Worm (Caenorhabditis elegans) whole organism, L3 larva: ENCODE measurements around the gene lin-3.

Experiments used
- R02D3.7 ChIP-seq: fragments of 150-350 bp; optimal IDR thresholded peaks from 2 replicates; lab custom pipeline; 2014; ENCODE audit warnings: missing biosample characterization, missing genetic modification characterization
- ZK546.5 ChIP-seq: sonication (generic microtip); optimal IDR thresholded peaks from 2 replicates; lab custom pipeline; 2017; ENCODE audit warnings: missing biosample characterization, missing genetic modification characterization
- ceh-16 ChIP-seq: sonication (generic microtip); optimal IDR thresholded peaks from 2 replicates; lab custom pipeline; 2017; ENCODE audit warnings: missing biosample characterization, missing genetic modification characterization
- ceh-28 ChIP-seq: fragments of 150-350 bp; optimal IDR thresholded peaks from 2 replicates; lab custom pipeline; 2014; ENCODE audit warnings: missing biosample characterization, missing genetic modification reagents, missing genetic modification characterization
- ceh-82 ChIP-seq: fragments of 150-350 bp; optimal IDR thresholded peaks from 2 replicates; lab custom pipeline; 2014; ENCODE audit warnings: missing biosample characterization, missing genetic modification characterization
- ceh-9 ChIP-seq: sonication (generic microtip); optimal IDR thresholded peaks from 2 replicates; lab custom pipeline; 2018; ENCODE audit warnings: missing biosample characterization, missing genetic modification characterization
- daf-12 ChIP-seq: fragments of 150-350 bp; optimal IDR thresholded peaks from 2 replicates; lab custom pipeline; 2014; ENCODE audit warnings: missing biosample characterization, missing genetic modification reagents, missing genetic modification characterization
- egl-27 ChIP-seq: sonication (generic microtip); optimal IDR thresholded peaks from 4 replicates; lab custom pipeline; 2017; ENCODE audit warnings: missing biosample characterization, missing genetic modification reagents, missing genetic modification characterization
- elt-1 ChIP-seq: fragments of 150-350 bp; optimal IDR thresholded peaks from 2 replicates; lab custom pipeline; 2014; ENCODE audit warnings: missing biosample characterization, missing genetic modification characterization
- elt-3 ChIP-seq, 3 experiments: fragments of 150-350 bp in 1 of 3; sonication (generic microtip) in 2 of 3; optimal IDR thresholded peaks; 2 replicates in 2 of 3; 4 replicates in 1 of 3; lab custom pipeline; 2014 to 2017; ENCODE audit warnings: missing biosample characterization in 3 of 3, missing genetic modification characterization in 3 of 3
- fkh-10 ChIP-seq: sonication (generic microtip); optimal IDR thresholded peaks from 2 replicates; lab custom pipeline; 2017; ENCODE audit warnings: missing biosample characterization, missing genetic modification reagents, missing genetic modification characterization
- hmg-11 ChIP-seq: sonication (generic microtip); optimal IDR thresholded peaks from 2 replicates; lab custom pipeline; 2016; ENCODE audit warnings: missing genetic modification characterization, missing compliant biosample characterization
- lin-15B ChIP-seq: fragments of 150-350 bp; optimal IDR thresholded peaks from 2 replicates; lab custom pipeline; 2014; ENCODE audit warnings: missing biosample characterization, missing genetic modification characterization
- nfya-1 ChIP-seq: sonication (generic microtip); optimal IDR thresholded peaks from 2 replicates; lab custom pipeline; 2017; ENCODE audit warnings: missing genetic modification characterization, mild to moderate bottlenecking, missing compliant biosample characterization, antibody characterized with exemption, moderate library complexity; ENCODE audit not compliant: insufficient read depth
- nhr-11 ChIP-seq: fragments of 150-350 bp; optimal IDR thresholded peaks from 2 replicates; lab custom pipeline; 2014; ENCODE audit warnings: missing biosample characterization, missing genetic modification characterization
- nhr-12 ChIP-seq: fragments of 150-350 bp; optimal IDR thresholded peaks from 2 replicates; lab custom pipeline; 2014; ENCODE audit warnings: missing biosample characterization, missing genetic modification characterization
- nhr-23 ChIP-seq: fragments of 150-350 bp; optimal IDR thresholded peaks from 2 replicates; lab custom pipeline; 2014; ENCODE audit warnings: missing biosample characterization, missing genetic modification reagents, missing genetic modification characterization
- nhr-237 ChIP-seq: fragments of 150-350 bp; optimal IDR thresholded peaks from 2 replicates; lab custom pipeline; 2014; ENCODE audit warnings: missing biosample characterization, missing genetic modification characterization
- nhr-25 ChIP-seq: sonication (generic microtip); optimal IDR thresholded peaks from 2 replicates; lab custom pipeline; 2017; ENCODE audit warnings: missing biosample characterization, missing genetic modification characterization
- nhr-43 ChIP-seq: sonication (generic microtip); optimal IDR thresholded peaks from 2 replicates; lab custom pipeline; 2016; ENCODE audit warnings: mild to moderate bottlenecking, missing genetic modification characterization, missing compliant biosample characterization; ENCODE audit not compliant: poor library complexity, severe bottlenecking
- nhr-67 ChIP-seq: fragments of 150-350 bp; optimal IDR thresholded peaks from 2 replicates; lab custom pipeline; 2014; ENCODE audit warnings: missing biosample characterization, missing genetic modification characterization
- nhr-76 ChIP-seq: fragments of 150-350 bp; sonication (generic microtip); optimal IDR thresholded peaks from 5 replicates; lab custom pipeline; 2014; ENCODE audit warnings: missing biosample characterization, missing genetic modification characterization
- pha-4 ChIP-seq: fragments of 150-350 bp; optimal IDR thresholded peaks from 2 replicates; lab custom pipeline; 2014; ENCODE audit warnings: missing biosample characterization, missing genetic modification reagents, missing genetic modification characterization
- pqm-1 ChIP-seq: fragments of 150-350 bp; optimal IDR thresholded peaks from 2 replicates; lab custom pipeline; 2017; ENCODE audit warnings: missing biosample characterization, missing genetic modification characterization, inconsistent platforms
- sea-2 ChIP-seq: fragments of 150-350 bp; sonication (generic microtip); optimal IDR thresholded peaks from 4 replicates; lab custom pipeline; 2014; ENCODE audit warnings: missing biosample characterization, missing genetic modification reagents, missing genetic modification characterization
- snpc-4 ChIP-seq: fragments of 150-350 bp; optimal IDR thresholded peaks from 2 replicates; lab custom pipeline; 2014; ENCODE audit warnings: missing biosample characterization, missing genetic modification characterization
- unc-39 ChIP-seq: sonication (generic microtip); optimal IDR thresholded peaks from 4 replicates; lab custom pipeline; 2017; ENCODE audit warnings: missing biosample characterization, missing genetic modification characterization
- unc-62 ChIP-seq: fragments of 150-350 bp; sonication (generic microtip); optimal IDR thresholded peaks from 4 replicates; lab custom pipeline; 2014; ENCODE audit warnings: missing biosample characterization, missing genetic modification reagents, missing genetic modification characterization
- zag-1 ChIP-seq: fragments of 150-350 bp; optimal IDR thresholded peaks from 2 replicates; lab custom pipeline; 2014; ENCODE audit warnings: missing biosample characterization, missing genetic modification characterization
- ztf-11 ChIP-seq: fragments of 150-350 bp; optimal IDR thresholded peaks from 2 replicates; lab custom pipeline; 2014; ENCODE audit warnings: missing biosample characterization, missing genetic modification characterization
- ztf-4 ChIP-seq: fragments of 150-350 bp; optimal IDR thresholded peaks from 2 replicates; lab custom pipeline; 2014; ENCODE audit warnings: missing biosample characterization, missing genetic modification characterization

Gene lin-3

ce11 chrIV:11082789-11083235 is 28.7 kb downstream of the lin-3 start (continued):
- TF ChIP-seq unc-39 (tag; lab: Kevin White, UChicago): no peak
- TF ChIP-seq unc-62 (GFP tag; lab: Kevin White, UChicago): peak; percentile 90
- peak; percentile 92 for TF ChIP-seq nhr-23
- peak; percentile 83 for TF ChIP-seq nhr-11
- peak; percentile 49 for TF ChIP-seq fkh-10 (GFP tag; lab: Kevin White, UChicago)
- TF ChIP-seq daf-12: no peak
- peak; percentile 12 for TF ChIP-seq elt-1 (tag; lab: Kevin White, UChicago)
- TF ChIP-seq nhr-25 (tag; lab: Kevin White, UChicago): peak; percentile 96
- no peak for TF ChIP-seq ceh-16 (tag; lab: Kevin White, UChicago)
- peak; percentile 99 for TF ChIP-seq hmg-11 (tag; lab: Kevin White, UChicago)
- TF ChIP-seq R02D3.7 (tag; lab: Kevin White, UChicago): peak; percentile 74
- TF ChIP-seq ztf-4 (tag; lab: Kevin White, UChicago): peak; percentile 20
- peak; percentile 54 for TF ChIP-seq nhr-76 (tag; lab: Kevin White, UChicago)
- peak; percentile 41 for TF ChIP-seq pqm-1 (tag; lab: Kevin White, UChicago)
- no peak for TF ChIP-seq nhr-237 (tag; lab: Kevin White, UChicago)
- TF ChIP-seq sea-2 (GFP tag; lab: Kevin White, UChicago): peak; percentile 21
- peak; percentile 22 for TF ChIP-seq ceh-82 (tag; lab: Kevin White, UChicago)
- no peak for TF ChIP-seq ceh-9
- TF ChIP-seq lin-15B (tag; lab: Kevin White, UChicago): peak; percentile 83
- peak; percentile 91 for TF ChIP-seq egl-27 (tag; lab: Kevin White, UChicago)

ce11 chrIV:11083609-11084008 is 29.5 kb downstream of the lin-3 start, which contains the start of gene klc-1:
Gene klc-1 (plus strand): TSS chrIV:11083735.
- TF ChIP-seq unc-39 (tag; lab: Kevin White, UChicago) (no peak), lin-15B (tag; lab: Kevin White, UChicago) (no peak), nhr-237 (tag; lab: Kevin White, UChicago) (no peak), elt-1 (tag; lab: Kevin White, UChicago) (no peak), nhr-67 (no peak), fkh-10 (GFP tag; lab: Kevin White, UChicago) (no peak), hmg-11 (tag; lab: Kevin White, UChicago) (no peak), ZK546.5 (tag; lab: Kevin White, UChicago) (no peak)

ce11 chrIV:11089527-11089926 is 35.4 kb downstream of the lin-3 start, which contains the start of gene M7.7:
Gene M7.7 (plus strand): TSS chrIV:11089827.
- no peak for TF ChIP-seq zag-1
- no peak for TF ChIP-seq hmg-11 (tag; lab: Kevin White, UChicago)
- no peak for TF ChIP-seq ceh-82 (tag; lab: Kevin White, UChicago)
- TF ChIP-seq pha-4 (tag; lab: Kevin White, UChicago): no peak
- TF ChIP-seq lin-15B (tag; lab: Kevin White, UChicago): no peak
- no peak for TF ChIP-seq ztf-11 (tag; lab: Kevin White, UChicago)
- no peak for TF ChIP-seq ceh-9
- TF ChIP-seq, all 47 proteins: peak for 0

- TF ChIP-seq egl-27 (tag; lab: Kevin White, UChicago) (peak; percentile 1), sea-2 (GFP tag; lab: Kevin White, UChicago) (no peak), nhr-43 (tag; lab: Kevin White, UChicago) (peak; percentile 0), nhr-76 (tag; lab: Kevin White, UChicago) (no peak), snpc-4 (no peak), ztf-4 (tag; lab: Kevin White, UChicago) (no peak), unc-62 (GFP tag; lab: Kevin White, UChicago) (peak; percentile 69), nhr-23 (peak; percentile 88), ceh-28 (tag; lab: Kevin White, UChicago) (peak; percentile 19), nfya-1 (tag; lab: Kevin White, UChicago) (no peak), nhr-12 (tag; lab: Kevin White, UChicago) (no peak), elt-3 (tag; optimal IDR thresholded peaks at IDR 0.05; lab: Kevin White, UChicago) (peak in 1 of 3 experiments; percentile 57)
Measured at ce11 chrIV:11092502-11093080, 38.5 kb downstream of the lin-3 start, which contains the start of gene bcc-1. Gene bcc-1 (minus strand): TSS chrIV:11092552.

ce11 chrIV:11094052-11094451 is 39.9 kb downstream of the lin-3 start:
- TF ChIP-seq ztf-11 (tag; lab: Kevin White, UChicago): no peak
